Fruit fly (Drosophila melanogaster) whole organism, embryonic: ENCODE data around the gene CG1638.

Experiments used
- ATbp ChIP-seq: fragments of 200-800 bp; sonication (Bioruptor generic); optimal IDR thresholded peaks from 2 replicates; lab custom pipeline; 2017; ENCODE audit warnings: missing biosample characterization, mild to moderate bottlenecking, missing genetic modification characterization, missing genetic modification reagents
- Blimp-1 ChIP-seq: fragments of 200-800 bp; sonication (Bioruptor generic); optimal IDR thresholded peaks from 3 replicates; lab custom pipeline; 2018; ENCODE audit warnings: missing biosample characterization, missing genetic modification characterization, mild to moderate bottlenecking, moderate library complexity, missing genetic modification reagents
- C15 ChIP-seq: fragments of 200-800 bp; sonication (Bioruptor generic); IDR thresholded peaks from 3 replicates; pipeline ENCODE4 v1.3.6; 2022; ENCODE audit warnings: missing biosample characterization, missing genetic modification characterization
- CG1024 ChIP-seq: fragments of 200-800 bp; sonication (Bioruptor generic); IDR thresholded peaks from 2 replicates; pipeline ENCODE4 v1.3.6; 2022; ENCODE audit warnings: missing biosample characterization, missing genetic modification characterization
- CG10462 ChIP-seq: fragments of 200-800 bp; sonication (Bioruptor generic); optimal IDR thresholded peaks from 2 replicates; lab custom pipeline; 2016; ENCODE audit warnings: missing biosample characterization, missing genetic modification characterization
- CG1233 ChIP-seq: fragments of 200-800 bp; sonication (Bioruptor generic); optimal IDR thresholded peaks from 4 replicates; lab custom pipeline; 2018; ENCODE audit warnings: missing biosample characterization, mild to moderate bottlenecking, missing genetic modification characterization
- CG13775 ChIP-seq: fragments of 200-800 bp; sonication (Bioruptor generic); optimal IDR thresholded peaks from 3 replicates; lab custom pipeline; 2017; ENCODE audit warnings: missing biosample characterization, mild to moderate bottlenecking, missing genetic modification characterization
- CG14667 ChIP-seq: fragments of 200-800 bp; sonication (Bioruptor generic); IDR thresholded peaks from 2 replicates; pipeline ENCODE4 v1.3.6; 2022; ENCODE audit warnings: missing biosample characterization, missing genetic modification characterization
- CG15269 ChIP-seq: fragments of 200-800 bp; sonication (Bioruptor generic); optimal IDR thresholded peaks from 2 replicates; lab custom pipeline; 2018; ENCODE audit warnings: missing biosample characterization, mild to moderate bottlenecking, missing genetic modification characterization, moderate library complexity
- CG15601 ChIP-seq: fragments of 200-800 bp; sonication (Bioruptor generic); optimal IDR thresholded peaks from 3 replicates; lab custom pipeline; 2019; ENCODE audit warnings: missing biosample characterization, mild to moderate bottlenecking, missing genetic modification characterization, moderate library complexity
- CG17612 ChIP-seq: fragments of 200-800 bp; sonication (Bioruptor generic); IDR thresholded peaks from 2 replicates; pipeline ENCODE4 v1.3.6; 2022; ENCODE audit warnings: missing biosample characterization, missing genetic modification characterization
- CG30431 ChIP-seq: fragments of 200-800 bp; sonication (Bioruptor generic); optimal IDR thresholded peaks from 2 replicates; lab custom pipeline; 2017; ENCODE audit warnings: missing biosample characterization, missing genetic modification characterization
- CG3065 ChIP-seq: fragments of 200-800 bp; sonication (Bioruptor generic); optimal IDR thresholded peaks from 2 replicates; lab custom pipeline; 2016; ENCODE audit warnings: missing biosample characterization, missing genetic modification characterization
- CG3163 ChIP-seq: fragments of 200-800 bp; sonication (Bioruptor generic); optimal IDR thresholded peaks from 3 replicates; lab custom pipeline; 2016; ENCODE audit warnings: missing biosample characterization, missing genetic modification characterization
- CG32532 ChIP-seq: fragments of 200-800 bp; sonication (Bioruptor generic); IDR thresholded peaks from 2 replicates; pipeline ENCODE4 v1.3.6; 2022; ENCODE audit warnings: missing biosample characterization, missing genetic modification characterization
- CG33213 ChIP-seq: fragments of 200-800 bp; sonication (Bioruptor generic); optimal IDR thresholded peaks from 3 replicates; lab custom pipeline; 2016; ENCODE audit warnings: missing biosample characterization, missing genetic modification characterization
- CG34422 ChIP-seq: fragments of 200-800 bp; sonication (Bioruptor generic); IDR thresholded peaks from 3 replicates; pipeline ENCODE4 v1.3.6; 2022; ENCODE audit warnings: missing biosample characterization, missing genetic modification characterization
- CG3726 ChIP-seq: fragments of 200-800 bp; sonication (Bioruptor generic); IDR thresholded peaks from 3 replicates; pipeline ENCODE4, ENCODE4 v1.3.6; 2022; ENCODE audit warnings: missing biosample characterization, missing genetic modification characterization
- CG4617 ChIP-seq: fragments of 200-800 bp; sonication (Bioruptor generic); optimal IDR thresholded peaks from 3 replicates; lab custom pipeline; 2016; ENCODE audit warnings: missing biosample characterization, missing genetic modification characterization, borderline replicate concordance
- CG4820 ChIP-seq: fragments of 200-800 bp; sonication (Bioruptor generic); optimal IDR thresholded peaks from 3 replicates; lab custom pipeline; 2016; ENCODE audit warnings: missing biosample characterization, missing genetic modification characterization
- CG7271 ChIP-seq: fragments of 200-800 bp; sonication (Bioruptor generic); optimal IDR thresholded peaks from 2 replicates; lab custom pipeline; 2018; ENCODE audit warnings: missing biosample characterization, mild to moderate bottlenecking, missing genetic modification characterization, moderate library complexity
- CG9817 ChIP-seq: fragments of 200-800 bp; sonication (Bioruptor generic); optimal IDR thresholded peaks from 2 replicates; lab custom pipeline; 2018; ENCODE audit warnings: missing biosample characterization, mild to moderate bottlenecking, missing genetic modification characterization, moderate library complexity
- CoRest ChIP-seq: fragments of 200-800 bp; sonication (Bioruptor generic); optimal IDR thresholded peaks from 3 replicates; lab custom pipeline; 2018; ENCODE audit warnings: missing biosample characterization, mild to moderate bottlenecking, missing genetic modification characterization, moderate library complexity
- CrebB ChIP-seq: fragments of 200-800 bp; sonication (Bioruptor generic); optimal IDR thresholded peaks from 3 replicates; lab custom pipeline; 2018; ENCODE audit warnings: missing biosample characterization, mild to moderate bottlenecking, missing genetic modification characterization
- Dp ChIP-seq: fragments of 200-800 bp; sonication (Bioruptor generic); optimal IDR thresholded peaks from 2 replicates; lab custom pipeline; 2018; ENCODE audit warnings: missing biosample characterization, mild to moderate bottlenecking, missing genetic modification characterization, moderate library complexity
- Gsc ChIP-seq: fragments of 200-800 bp; sonication (Bioruptor generic); IDR thresholded peaks from 2 replicates; pipeline ENCODE4 v1.3.6; 2022; ENCODE audit warnings: missing biosample characterization, missing genetic modification characterization
- H15 ChIP-seq: fragments of 200-800 bp; sonication (Bioruptor generic); IDR thresholded peaks from 3 replicates; pipeline ENCODE4 v1.3.6; 2022; ENCODE audit warnings: missing biosample characterization, missing genetic modification characterization
- Hr39 ChIP-seq: fragments of >200 bp; optimal IDR thresholded peaks from 2 replicates; lab custom pipeline; 2017
- Hr78 ChIP-seq, 2 experiments: fragments of 200-800 bp in 1 of 2; fragments of >200 bp in 1 of 2; sonication (Bioruptor generic) in 1 of 2; optimal IDR thresholded peaks; 2 replicates each; lab custom pipeline; 2017 to 2019; ENCODE audit warnings: missing biosample characterization in 2 of 2, missing genetic modification characterization in 2 of 2, mild to moderate bottlenecking in 1 of 2, moderate library complexity in 1 of 2
- Lim3 ChIP-seq: fragments of 200-800 bp; sonication (Bioruptor generic); IDR thresholded peaks from 2 replicates; pipeline ENCODE4 v1.3.6; 2022; ENCODE audit warnings: missing biosample characterization, missing genetic modification characterization
- Poxn ChIP-seq: fragments of 200-800 bp; sonication (Bioruptor generic); IDR thresholded peaks from 2 replicates; pipeline ENCODE4 v1.3.6; 2022; ENCODE audit warnings: missing biosample characterization, missing genetic modification characterization
- Trl ChIP-seq, 3 experiments: fragments of >200 bp in 2 of 3; fragments of 200-800 bp in 1 of 3; sonication (Bioruptor generic) in 1 of 3; optimal IDR thresholded peaks; 2 replicates in 1 of 3; 3 replicates in 2 of 3; lab custom pipeline; 2016 to 2017; ENCODE audit warnings: missing biosample characterization in 1 of 3, missing genetic modification characterization in 1 of 3
- fd96Cb ChIP-seq: fragments of 200-800 bp; sonication (Bioruptor generic); optimal IDR thresholded peaks from 2 replicates; lab custom pipeline; 2018; ENCODE audit warnings: missing biosample characterization, mild to moderate bottlenecking, missing genetic modification characterization, moderate library complexity
- gro ChIP-seq: fragments of 200-800 bp; sonication (Bioruptor generic); optimal IDR thresholded peaks from 2 replicates; lab custom pipeline; 2016; ENCODE audit warnings: missing biosample characterization, missing genetic modification characterization
- hbn ChIP-seq: fragments of 200-800 bp; sonication (Bioruptor generic); IDR thresholded peaks from 2 replicates; pipeline ENCODE4 v1.3.6; 2022; ENCODE audit warnings: missing biosample characterization, missing genetic modification characterization; ENCODE audit not compliant: partially characterized antibody
- inv ChIP-seq: fragments of 200-800 bp; sonication (Bioruptor generic); IDR thresholded peaks from 2 replicates; pipeline ENCODE4 v1.3.6; 2022; ENCODE audit warnings: missing biosample characterization, missing genetic modification characterization; ENCODE audit not compliant: partially characterized antibody
- oc ChIP-seq: fragments of 200-800 bp; sonication (Bioruptor generic); optimal IDR thresholded peaks from 2 replicates; lab custom pipeline; 2018; ENCODE audit warnings: missing biosample characterization, mild to moderate bottlenecking, missing genetic modification characterization, moderate library complexity
- sim ChIP-seq: fragments of 200-800 bp; sonication (Bioruptor generic); IDR thresholded peaks from 2 replicates; pipeline ENCODE4 v1.3.6; 2022; ENCODE audit warnings: missing biosample characterization, missing genetic modification characterization
- tap ChIP-seq: fragments of 200-800 bp; optimal IDR thresholded peaks from 3 replicates; lab custom pipeline; 2019; ENCODE audit warnings: missing biosample characterization, mild to moderate bottlenecking, missing genetic modification characterization, moderate library complexity
- tgo ChIP-seq: fragments of 200-800 bp; sonication (Bioruptor generic); IDR thresholded peaks from 3 replicates; pipeline ENCODE4 v1.3.6; 2022; ENCODE audit warnings: missing biosample characterization, missing genetic modification characterization
- tup ChIP-seq: fragments of 200-800 bp; sonication (Bioruptor generic); optimal IDR thresholded peaks from 2 replicates; lab custom pipeline; 2016; ENCODE audit warnings: missing biosample characterization, mild to moderate bottlenecking, missing genetic modification characterization, moderate library complexity
- wdn ChIP-seq: fragments of 200-800 bp; sonication (Bioruptor generic); IDR thresholded peaks from 2 replicates; pipeline ENCODE4 v1.3.6; 2022; ENCODE audit warnings: missing biosample characterization, missing genetic modification characterization
- wor ChIP-seq: fragments of 200-800 bp; sonication (Bioruptor generic); IDR thresholded peaks from 2 replicates; pipeline ENCODE4 v1.3.6; 2022; ENCODE audit warnings: missing biosample characterization, missing genetic modification characterization
- z ChIP-seq: fragments of 200-800 bp; sonication (Bioruptor generic); IDR thresholded peaks from 3 replicates; pipeline ENCODE4 v1.3.6; 2022; ENCODE audit warnings: missing biosample characterization, missing genetic modification characterization

Gene CG1638

dm6 chr3R:31590281-31590680 is at the start of gene CG1638:
TSS of gene CG1638 (plus strand) at chr3R:31590581.
- TF ChIP-seq Lim3 (GFP tag; lab: Robert Waterston, UW): no peak
- no peak for TF ChIP-seq wdn (GFP tag; lab: Robert Waterston, UW)
- no peak for TF ChIP-seq tap

dm6 chr3R:31541915-31542314 is 48.5 kb upstream of the CG1638 start:
- TF ChIP-seq Dp (GFP tag; lab: Kevin White, UChicago) (no peak), oc (tag; lab: Kevin White, UChicago) (peak; percentile 75), Blimp-1 (GFP tag; lab: Kevin White, UChicago) (peak; percentile 95), CG14667 (GFP tag; lab: Robert Waterston, UW) (no peak), Poxn (GFP tag; lab: Robert Waterston, UW) (no peak), CG17612 (GFP tag; lab: Robert Waterston, UW) (no peak), CG30431 (no peak)
- TF ChIP-seq, all 482 proteins: peak for 2

DNA sequence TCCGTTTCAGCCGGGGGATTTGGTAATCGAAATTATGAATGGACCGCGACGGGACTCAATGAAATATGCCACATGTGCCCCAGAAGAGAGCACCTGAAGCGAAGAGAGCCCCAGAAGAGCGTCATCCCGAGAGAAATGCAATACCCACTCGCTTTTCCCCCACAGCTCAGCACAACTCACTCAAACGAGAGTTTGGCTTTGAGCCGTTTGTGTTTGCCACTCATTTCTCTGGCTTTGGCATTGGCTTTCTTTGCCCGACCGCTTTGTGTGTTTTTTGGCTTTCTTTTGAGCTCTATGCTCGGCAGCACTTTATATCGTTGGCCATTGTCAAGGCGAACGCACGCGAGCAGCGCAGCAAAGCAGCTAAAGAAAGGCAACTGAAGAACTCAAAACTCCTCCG is 47.7 kb upstream of the CG1638 start, which contains the start of gene nyo:
Gene nyo, plus strand, starts transcription at position 312 of the 400 bp plus-strand sequence.
- TF ChIP-seq Trl (optimal IDR thresholded peaks at IDR 0.05; lab: Kevin White, UChicago) (peak in 1 of 2 experiments; percentile 65), Trl (GFP tag; optimal IDR thresholded peaks at IDR 0.05; lab: Kevin White, UChicago) (no peak), CG15601 (tag; lab: Kevin White, UChicago) (no peak), wor (no peak), CG3163 (peak; percentile 23), ATbp (GFP tag; lab: Kevin White, UChicago) (peak; percentile 15), CG15269 (tag; lab: Kevin White, UChicago) (no peak), z (GFP tag; lab: Robert Waterston, UW) (peak; percentile 96), oc (tag; lab: Kevin White, UChicago) (peak; percentile 40), Blimp-1 (GFP tag; lab: Kevin White, UChicago) (peak; percentile 12)

DNA sequence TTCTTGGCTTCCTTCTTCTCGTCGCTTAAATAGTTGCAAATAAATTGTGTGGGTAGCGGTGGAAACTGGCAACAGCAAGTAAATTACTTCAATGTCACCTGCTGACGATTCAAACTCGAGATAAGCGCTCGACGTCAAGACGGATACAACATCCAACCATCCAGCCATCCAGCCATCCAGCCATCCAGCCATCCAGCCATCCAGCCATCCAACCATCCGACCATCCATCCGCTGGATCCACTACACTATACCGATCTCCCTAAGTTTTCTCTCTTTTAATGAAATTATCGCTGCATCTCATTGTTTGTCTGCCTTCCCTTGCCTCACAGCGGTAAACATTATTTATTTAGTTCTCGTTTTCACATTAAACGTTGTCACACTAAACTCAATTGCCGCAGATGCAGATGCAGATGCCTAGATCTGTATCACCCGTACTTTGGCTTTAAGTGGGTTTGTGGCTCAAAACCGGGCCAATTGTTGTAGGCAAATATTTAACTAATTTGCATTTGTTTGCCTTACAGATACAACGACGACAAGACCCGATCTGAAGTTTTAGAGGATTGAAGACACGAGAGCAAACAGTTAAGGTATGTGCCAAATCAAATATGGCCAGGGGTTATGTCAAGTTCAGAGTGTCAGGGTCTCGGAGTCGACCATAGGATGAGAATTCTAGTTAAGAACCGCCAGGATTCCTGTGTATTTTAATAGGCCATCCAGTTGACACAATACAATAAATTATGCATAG is 41.4 kb upstream of the CG1638 start:
- TF ChIP-seq CG4820 (GFP tag; lab: Kevin White, UChicago) (no peak), CG32532 (GFP tag; lab: Robert Waterston, UW) (no peak), H15 (GFP tag; lab: Robert Waterston, UW) (no peak), CG34422 (GFP tag; lab: Robert Waterston, UW) (no peak), CG13775 (GFP tag; lab: Kevin White, UChicago) (no peak), CG1233 (GFP tag; lab: Kevin White, UChicago) (no peak), tup (GFP tag; lab: Kevin White, UChicago) (no peak), CG4617 (GFP tag; lab: Kevin White, UChicago) (no peak), CG7271 (tag; lab: Kevin White, UChicago) (peak; percentile 16), tgo (no peak), sim (GFP tag; lab: Robert Waterston, UW) (no peak), C15 (GFP tag; lab: Robert Waterston, UW) (no peak), CG10462 (GFP tag; lab: Kevin White, UChicago) (no peak), ATbp (GFP tag; lab: Kevin White, UChicago) (peak; percentile 40), Gsc (GFP tag; lab: Robert Waterston, UW) (no peak), hbn (GFP tag; lab: Robert Waterston, UW) (no peak), CrebB (tag; lab: Kevin White, UChicago) (no peak), Hr39 (lab: Kevin White, UChicago) (no peak), CG3726 (GFP tag; lab: Robert Waterston, UW) (no peak), CoRest (tag; lab: Kevin White, UChicago) (no peak), CG1024 (GFP tag; lab: Robert Waterston, UW) (no peak), CG33213 (GFP tag; lab: Kevin White, UChicago) (peak; percentile 13), wdn (GFP tag; lab: Robert Waterston, UW) (no peak), CG9817 (tag; lab: Kevin White, UChicago) (no peak), CG3065 (GFP tag; lab: Kevin White, UChicago) (no peak), Hr78 (GFP tag; optimal IDR thresholded peaks at IDR 0.05; lab: Kevin White, UChicago) (peak in 1 of 2 experiments; percentile 56), gro (no peak), fd96Cb (tag; lab: Kevin White, UChicago) (no peak), inv (GFP tag; lab: Robert Waterston, UW) (no peak)
